Worm (Caenorhabditis elegans) whole organism, late embryonic: Measurements from ENCODE around the gene egl-3.

ENCODE experiments used
- F13H6.1 ChIP-seq: sonication (generic microtip); optimal IDR thresholded peaks from 2 replicates; lab custom pipeline; 2016; ENCODE audit warnings: missing genetic modification characterization, missing compliant biosample characterization
- ceh-24 ChIP-seq: sonication (generic microtip); optimal IDR thresholded peaks from 2 replicates; lab custom pipeline; 2016; ENCODE audit warnings: mild to moderate bottlenecking, missing genetic modification characterization, missing compliant biosample characterization
- ceh-31 ChIP-seq: sonication (generic microtip); optimal IDR thresholded peaks from 2 replicates; lab custom pipeline; 2016; ENCODE audit warnings: missing genetic modification characterization, missing compliant biosample characterization
- ceh-6 ChIP-seq: fragments of 200-800 bp; sonication (Bioruptor generic); optimal IDR thresholded peaks from 2 replicates; lab custom pipeline; 2018; ENCODE audit warnings: mild to moderate bottlenecking, missing genetic modification characterization, missing compliant biosample characterization
- ets-4 ChIP-seq: sonication (generic microtip); optimal IDR thresholded peaks from 2 replicates; lab custom pipeline; 2016; ENCODE audit warnings: missing genetic modification characterization, missing compliant biosample characterization
- fax-1 ChIP-seq: sonication (generic microtip); optimal IDR thresholded peaks from 2 replicates; lab custom pipeline; 2016; ENCODE audit warnings: missing genotype, missing genetic modification characterization, missing compliant biosample characterization
- fkh-6 ChIP-seq: sonication (generic microtip); optimal IDR thresholded peaks from 2 replicates; lab custom pipeline; 2016; ENCODE audit warnings: missing genetic modification characterization, missing compliant biosample characterization
- lim-6 ChIP-seq: sonication (generic microtip); optimal IDR thresholded peaks from 2 replicates; lab custom pipeline; 2016; ENCODE audit warnings: missing genetic modification characterization, missing compliant biosample characterization
- nhr-232 ChIP-seq: sonication (generic microtip); optimal IDR thresholded peaks from 2 replicates; lab custom pipeline; 2016; ENCODE audit warnings: missing genetic modification characterization, missing compliant biosample characterization
- pat-9 ChIP-seq: fragments of 200-800 bp; sonication (Bioruptor generic); optimal IDR thresholded peaks from 2 replicates; lab custom pipeline; 2018; ENCODE audit warnings: mild to moderate bottlenecking, missing genetic modification characterization, moderate library complexity, missing compliant biosample characterization
- unc-55 ChIP-seq: sonication (generic microtip); optimal IDR thresholded peaks from 2 replicates; lab custom pipeline; 2017; ENCODE audit warnings: missing biosample characterization, missing genetic modification reagents, missing genetic modification characterization

DNA sequence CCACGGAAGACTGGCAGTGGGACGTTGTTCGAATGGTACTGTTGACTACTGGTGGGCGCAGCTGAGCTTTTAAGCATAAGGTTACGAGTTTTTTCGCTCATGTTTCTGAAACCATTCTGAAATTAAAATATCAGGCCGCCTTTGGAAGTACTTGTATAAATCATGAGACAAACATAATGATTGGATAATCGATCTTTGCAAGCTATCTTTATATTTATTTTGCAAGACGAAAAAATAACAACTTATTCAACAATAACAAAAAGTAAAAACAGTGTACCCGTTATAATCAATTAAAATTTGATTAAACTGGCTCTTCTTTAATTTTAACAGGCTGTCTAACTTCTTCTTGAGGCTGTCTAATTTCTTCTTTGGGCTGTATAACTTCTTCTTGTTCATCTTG is 31.9 kb upstream of the egl-3 start, which contains the start of gene ZK856.16:
- TF ChIP-seq ceh-24 (tag; lab: Kevin White, UChicago) (no peak), ceh-6 (GFP tag; lab: Kevin White, UChicago) (no peak), fkh-6 (tag; lab: Kevin White, UChicago) (no peak), F13H6.1 (tag; lab: Kevin White, UChicago) (no peak), fax-1 (no peak), lim-6 (no peak), pat-9 (tag; lab: Kevin White, UChicago) (no peak), nhr-232 (no peak), unc-55 (no peak), ceh-31 (tag; lab: Kevin White, UChicago) (no peak), ets-4 (no peak)
